Fruit fly (Drosophila melanogaster) whole organism, embryonic: ENCODE measurements around the gene HipHop.

Source experiments
- Asciz ChIP-seq: fragments of 200-800 bp; sonication (Bioruptor generic); optimal IDR thresholded peaks from 2 replicates; lab custom pipeline; 2017; ENCODE audit warnings: missing biosample characterization, mild to moderate bottlenecking, missing genetic modification characterization, missing genetic modification reagents
- B-H2 ChIP-seq: fragments of 200-800 bp; sonication (Bioruptor generic); optimal IDR thresholded peaks from 2 replicates; lab custom pipeline; 2018; ENCODE audit warnings: missing biosample characterization, mild to moderate bottlenecking, missing genetic modification characterization
- Bgb ChIP-seq: fragments of 200-800 bp; sonication (Bioruptor generic); IDR thresholded peaks from 2 replicates; pipeline ENCODE4 v1.3.6; 2022; ENCODE audit warnings: missing biosample characterization, missing genetic modification characterization; ENCODE audit not compliant: partially characterized antibody
- CG12155 ChIP-seq: fragments of 200-800 bp; sonication (Bioruptor generic); optimal IDR thresholded peaks from 3 replicates; lab custom pipeline; 2016; ENCODE audit warnings: missing biosample characterization, missing genetic modification characterization
- CG12769 ChIP-seq: fragments of 200-800 bp; sonication (Bioruptor generic); optimal IDR thresholded peaks from 2 replicates; lab custom pipeline; 2019; ENCODE audit warnings: missing biosample characterization, mild to moderate bottlenecking, missing genetic modification characterization, moderate library complexity
- CG14441 ChIP-seq: fragments of 200-800 bp; sonication (Bioruptor generic); IDR thresholded peaks from 2 replicates; pipeline ENCODE4 v1.3.6; 2022; ENCODE audit warnings: missing biosample characterization, missing genetic modification characterization
- CG17361 ChIP-seq: fragments of 200-800 bp; sonication (Bioruptor generic); IDR thresholded peaks from 3 replicates; pipeline ENCODE4 v1.3.6; 2022; ENCODE audit warnings: missing biosample characterization, missing genetic modification characterization
- CG18599 ChIP-seq: fragments of 200-800 bp; sonication (Bioruptor generic); optimal IDR thresholded peaks from 3 replicates; lab custom pipeline; 2017; ENCODE audit warnings: missing biosample characterization, missing genetic modification characterization, mild to moderate bottlenecking, moderate library complexity, missing genetic modification reagents
- CG2199 ChIP-seq: fragments of 200-800 bp; sonication (Bioruptor generic); IDR thresholded peaks from 3 replicates; pipeline ENCODE4 v1.3.6; 2022; ENCODE audit warnings: missing biosample characterization, missing genetic modification characterization
- CG2678 ChIP-seq: fragments of 200-800 bp; sonication (Bioruptor generic); optimal IDR thresholded peaks from 3 replicates; lab custom pipeline; 2019; ENCODE audit warnings: missing biosample characterization, mild to moderate bottlenecking, missing genetic modification characterization, moderate library complexity
- CG31388 ChIP-seq: fragments of 200-800 bp; sonication (Bioruptor generic); optimal IDR thresholded peaks from 2 replicates; lab custom pipeline; 2016; ENCODE audit warnings: missing biosample characterization, missing genetic modification characterization
- CG3163 ChIP-seq: fragments of 200-800 bp; sonication (Bioruptor generic); optimal IDR thresholded peaks from 3 replicates; lab custom pipeline; 2016; ENCODE audit warnings: missing biosample characterization, missing genetic modification characterization
- CG34376 ChIP-seq: fragments of 200-800 bp; sonication (Bioruptor generic); optimal IDR thresholded peaks from 2 replicates; lab custom pipeline; 2018; ENCODE audit warnings: missing biosample characterization, mild to moderate bottlenecking, missing genetic modification characterization
- CG7928 ChIP-seq: fragments of 200-800 bp; sonication (Bioruptor generic); optimal IDR thresholded peaks from 2 replicates; lab custom pipeline; 2017; ENCODE audit warnings: missing biosample characterization, mild to moderate bottlenecking, missing genetic modification characterization
- CG8089 ChIP-seq: fragments of 200-800 bp; sonication (Bioruptor generic); optimal IDR thresholded peaks from 3 replicates; lab custom pipeline; 2016; ENCODE audit warnings: missing biosample characterization, missing genetic modification characterization
- CG8290 ChIP-seq, 3 experiments: fragments of 200-800 bp; sonication (Bioruptor generic); optimal IDR thresholded peaks; 2 replicates each; lab custom pipeline; 2016 to 2019; ENCODE audit warnings: missing biosample characterization in 3 of 3, missing genetic modification characterization in 3 of 3, mild to moderate bottlenecking in 2 of 3, moderate library complexity in 1 of 3
- Fer3 ChIP-seq: fragments of 200-800 bp; sonication (Bioruptor generic); optimal IDR thresholded peaks from 2 replicates; lab custom pipeline; 2018; ENCODE audit warnings: missing biosample characterization, mild to moderate bottlenecking, missing genetic modification characterization, moderate library complexity
- Hey ChIP-seq: fragments of 200-800 bp; sonication (Bioruptor generic); optimal IDR thresholded peaks from 3 replicates; lab custom pipeline; 2018; ENCODE audit warnings: missing biosample characterization, mild to moderate bottlenecking, missing genetic modification characterization
- Hr78 ChIP-seq, 2 experiments: fragments of 200-800 bp in 1 of 2; fragments of >200 bp in 1 of 2; sonication (Bioruptor generic) in 1 of 2; optimal IDR thresholded peaks; 2 replicates each; lab custom pipeline; 2017 to 2019; ENCODE audit warnings: missing biosample characterization in 2 of 2, missing genetic modification characterization in 2 of 2, mild to moderate bottlenecking in 1 of 2, moderate library complexity in 1 of 2
- Lhr ChIP-seq: fragments of 200-800 bp; sonication (Bioruptor generic); optimal IDR thresholded peaks from 3 replicates; lab custom pipeline; 2017; ENCODE audit warnings: mild to moderate bottlenecking, missing biosample characterization, missing genetic modification reagents, missing genetic modification characterization
- Mad ChIP-seq: fragments of 200-800 bp; sonication (Bioruptor generic); optimal IDR thresholded peaks from 2 replicates; lab custom pipeline; 2016; ENCODE audit warnings: missing biosample characterization, missing genetic modification characterization
- Mrtf ChIP-seq: fragments of 200-800 bp; sonication (Bioruptor generic); IDR thresholded peaks from 3 replicates; pipeline ENCODE4 v1.3.6; 2022; ENCODE audit warnings: missing biosample characterization, missing genetic modification characterization
- Nf-YB ChIP-seq: fragments of 200-800 bp; sonication (Bioruptor generic); optimal IDR thresholded peaks from 3 replicates; lab custom pipeline; 2019; ENCODE audit warnings: missing biosample characterization, mild to moderate bottlenecking, missing genetic modification characterization, moderate library complexity
- Nf-YC ChIP-seq: fragments of 200-800 bp; optimal IDR thresholded peaks from 3 replicates; lab custom pipeline; 2019; ENCODE audit warnings: missing biosample characterization, mild to moderate bottlenecking, missing genetic modification characterization, moderate library complexity
- Tbp ChIP-seq: fragments of >200 bp; optimal IDR thresholded peaks from 2 replicates; lab custom pipeline; 2018; ENCODE audit warnings: missing biosample characterization, missing genetic modification characterization
- Vsx1 ChIP-seq: fragments of 200-800 bp; sonication (Bioruptor generic); optimal IDR thresholded peaks from 2 replicates; lab custom pipeline; 2017; ENCODE audit warnings: missing biosample characterization, mild to moderate bottlenecking, missing genetic modification characterization, missing genetic modification reagents
- abd-A ChIP-seq: fragments of 200-800 bp; sonication (Bioruptor generic); optimal IDR thresholded peaks from 3 replicates; lab custom pipeline; 2019; ENCODE audit warnings: missing biosample characterization, mild to moderate bottlenecking, missing genetic modification characterization, moderate library complexity
- bigmax ChIP-seq: fragments of 200-800 bp; sonication (Bioruptor generic); optimal IDR thresholded peaks from 2 replicates; lab custom pipeline; 2018; ENCODE audit warnings: missing biosample characterization, mild to moderate bottlenecking, missing genetic modification characterization
- caup ChIP-seq: fragments of 200-800 bp; sonication (Bioruptor generic); optimal IDR thresholded peaks from 3 replicates; lab custom pipeline; 2017; ENCODE audit warnings: missing biosample characterization, mild to moderate bottlenecking, missing genetic modification characterization, moderate library complexity; ENCODE audit not compliant: severe bottlenecking
- cg ChIP-seq: fragments of 200-800 bp; sonication (Bioruptor generic); optimal IDR thresholded peaks from 3 replicates; lab custom pipeline; 2019; ENCODE audit warnings: missing biosample characterization, mild to moderate bottlenecking, missing genetic modification characterization, moderate library complexity
- chinmo ChIP-seq: fragments of 200-800 bp; sonication (Bioruptor generic); IDR thresholded peaks from 4 replicates; pipeline ENCODE4 v1.3.6; 2022; ENCODE audit warnings: missing biosample characterization, missing genetic modification characterization; ENCODE audit not compliant: partially characterized antibody
- crol ChIP-seq: fragments of 200-800 bp; sonication (Bioruptor generic); IDR thresholded peaks from 2 replicates; pipeline ENCODE4 v1.3.6; 2022; ENCODE audit warnings: missing biosample characterization, missing genetic modification characterization
- cwo ChIP-seq: fragments of 200-800 bp; sonication (Bioruptor generic); optimal IDR thresholded peaks from 3 replicates; lab custom pipeline; 2017; ENCODE audit warnings: missing biosample characterization, missing genetic modification characterization, mild to moderate bottlenecking, moderate library complexity, missing genetic modification reagents
- dmrt11E ChIP-seq: fragments of 200-800 bp; sonication (Bioruptor generic); optimal IDR thresholded peaks from 3 replicates; lab custom pipeline; 2018; ENCODE audit warnings: missing biosample characterization, mild to moderate bottlenecking, missing genetic modification characterization, moderate library complexity
- exex ChIP-seq: fragments of 200-800 bp; sonication (Bioruptor generic); optimal IDR thresholded peaks from 4 replicates; lab custom pipeline; 2018; ENCODE audit warnings: missing biosample characterization, mild to moderate bottlenecking, missing genetic modification characterization, moderate library complexity
- fru ChIP-seq: fragments of >200 bp; optimal IDR thresholded peaks from 2 replicates; lab custom pipeline; 2017
- gem ChIP-seq: fragments of 200-800 bp; sonication (Bioruptor generic); optimal IDR thresholded peaks from 2 replicates; lab custom pipeline; 2019; ENCODE audit warnings: missing biosample characterization, mild to moderate bottlenecking, missing genetic modification characterization, moderate library complexity
- grn ChIP-seq: fragments of 200-800 bp; sonication (Bioruptor generic); optimal IDR thresholded peaks from 3 replicates; lab custom pipeline; 2017; ENCODE audit warnings: missing biosample characterization, missing genetic modification characterization
- hkb ChIP-seq, 2 experiments: fragments of 200-800 bp in 1 of 2; fragments of >200 bp in 1 of 2; sonication (Bioruptor generic) in 1 of 2; IDR thresholded peaks in 1 of 2; optimal IDR thresholded peaks in 1 of 2; 2 replicates each; pipeline versions ENCODE4 v1.3.6 to Lab custom; 2017 to 2022; ENCODE audit warnings: missing biosample characterization in 1 of 2, missing genetic modification characterization in 1 of 2
- kay ChIP-seq: fragments of 200-800 bp; sonication (Bioruptor generic); optimal IDR thresholded peaks from 2 replicates; lab custom pipeline; 2016; ENCODE audit warnings: missing biosample characterization, missing genetic modification characterization
- lab ChIP-seq: fragments of 200-800 bp; sonication (Bioruptor generic); optimal IDR thresholded peaks from 3 replicates; lab custom pipeline; 2017; ENCODE audit warnings: missing biosample characterization, missing genetic modification characterization, mild to moderate bottlenecking, moderate library complexity, missing genetic modification reagents
- mirr ChIP-seq: fragments of 200-800 bp; sonication (Bioruptor generic); optimal IDR thresholded peaks from 3 replicates; lab custom pipeline; 2018; ENCODE audit warnings: missing biosample characterization, mild to moderate bottlenecking, missing genetic modification characterization
- nom ChIP-seq: fragments of 200-800 bp; sonication (Bioruptor generic); optimal IDR thresholded peaks from 2 replicates; lab custom pipeline; 2017; ENCODE audit warnings: missing biosample characterization, missing genetic modification characterization, mild to moderate bottlenecking, moderate library complexity, missing genetic modification reagents
- rib ChIP-seq: fragments of 200-800 bp; sonication (Bioruptor generic); IDR thresholded peaks from 2 replicates; pipeline ENCODE4 v1.3.6; 2022; ENCODE audit warnings: missing biosample characterization, missing genetic modification characterization
- salm ChIP-seq: fragments of 200-800 bp; sonication (Bioruptor generic); optimal IDR thresholded peaks from 2 replicates; lab custom pipeline; 2018; ENCODE audit warnings: missing biosample characterization, mild to moderate bottlenecking, missing genetic modification characterization
- sd ChIP-seq: fragments of 200-800 bp; sonication (Bioruptor generic); optimal IDR thresholded peaks from 3 replicates; lab custom pipeline; 2018; ENCODE audit warnings: missing biosample characterization, mild to moderate bottlenecking, missing genetic modification characterization, moderate library complexity
- sug ChIP-seq: fragments of 200-800 bp; optimal IDR thresholded peaks from 2 replicates; lab custom pipeline; 2019; ENCODE audit warnings: missing biosample characterization, mild to moderate bottlenecking, missing genetic modification characterization, moderate library complexity

The HipHop gene

dm6 chr3L:18817264-18817894 is 3.6 kb upstream of the HipHop start:
- TF ChIP-seq Lhr (GFP tag; lab: Kevin White, UChicago) (no peak), CG7928 (GFP tag; lab: Kevin White, UChicago) (no peak), hkb (optimal IDR thresholded peaks at IDR 0.05; lab: Kevin White, UChicago) (no peak), hkb (GFP tag; IDR thresholded peaks at IDR 0.05; lab: Robert Waterston, UW) (0 out of 2 replicates have a peak, but pooled peaks have one; percentile 20), CG18599 (GFP tag; lab: Kevin White, UChicago) (no peak), caup (peak; percentile 16), CG8089 (GFP tag; lab: Kevin White, UChicago) (no peak), Mad (GFP tag; lab: Kevin White, UChicago) (no peak), Nf-YB (peak; percentile 29), CG8290 (GFP tag; optimal IDR thresholded peaks at IDR 0.05; lab: Kevin White, UChicago) (no peak), CG8290 (tag; optimal IDR thresholded peaks at IDR 0.05; lab: Kevin White, UChicago) (peak in 1 of 2 experiments; percentile 14), crol (peak; percentile 92), rib (GFP tag; lab: Robert Waterston, UW) (peak; percentile 70), CG2678 (tag; lab: Kevin White, UChicago) (peak; percentile 29), salm (tag; lab: Kevin White, UChicago) (peak; percentile 28), lab (GFP tag; lab: Kevin White, UChicago) (peak; percentile 42), Hr78 (GFP tag; optimal IDR thresholded peaks at IDR 0.05; lab: Kevin White, UChicago) (peak in 1 of 2 experiments; percentile 72), CG3163 (GFP tag; lab: Kevin White, UChicago) (no peak), B-H2 (peak; percentile 11), cwo (GFP tag; lab: Kevin White, UChicago) (peak; percentile 19), Vsx1 (peak; percentile 50), bigmax (GFP tag; lab: Kevin White, UChicago) (no peak), mirr (GFP tag; lab: Kevin White, UChicago) (peak; percentile 97), gem (tag; lab: Kevin White, UChicago) (peak; percentile 89), Nf-YC (tag; lab: Kevin White, UChicago) (peak; percentile 16), CG12769 (tag; lab: Kevin White, UChicago) (peak; percentile 44), cg (GFP tag; lab: Kevin White, UChicago) (peak; percentile 34), CG31388 (GFP tag; lab: Kevin White, UChicago) (no peak), exex (peak; percentile 95), grn (GFP tag; lab: Kevin White, UChicago) (peak; percentile 96), CG2199 (GFP tag; lab: Robert Waterston, UW) (0 out of 3 replicates have a peak, but pooled peaks have one; percentile 58), abd-A (peak; percentile 29), fru (lab: Kevin White, UChicago) (no peak), sug (tag; lab: Kevin White, UChicago) (peak; percentile 97), kay (no peak), Mrtf (GFP tag; lab: Robert Waterston, UW) (no peak), CG14441 (GFP tag; lab: Robert Waterston, UW) (peak; percentile 44), CG12155 (GFP tag; lab: Kevin White, UChicago) (no peak), CG34376 (peak; percentile 87), sd (tag; lab: Kevin White, UChicago) (peak; percentile 74), dmrt11E (no peak), Bgb (peak; percentile 28), CG17361 (GFP tag; lab: Robert Waterston, UW) (no peak), chinmo (GFP tag; lab: Robert Waterston, UW) (peak; percentile 90; the same call in 3 of the 4 replicates), Hey (tag; lab: Kevin White, UChicago) (peak; percentile 56), Asciz (peak; percentile 1), Tbp (GFP tag; lab: Kevin White, UChicago) (no peak), nom (GFP tag; lab: Kevin White, UChicago) (peak; percentile 60), Fer3 (no peak)
